Fruit fly (Drosophila melanogaster) whole organism, embryonic: ENCODE results near the gene CG32971.

Source experiments
- CG11696 ChIP-seq: fragments of 200-800 bp; sonication (Bioruptor generic); IDR thresholded peaks from 2 replicates; pipeline ENCODE4 v1.3.6; 2022; ENCODE audit warnings: missing biosample characterization, missing genetic modification characterization
- CG12769 ChIP-seq: fragments of 200-800 bp; sonication (Bioruptor generic); optimal IDR thresholded peaks from 2 replicates; lab custom pipeline; 2019; ENCODE audit warnings: missing biosample characterization, mild to moderate bottlenecking, missing genetic modification characterization, moderate library complexity
- Ets97D ChIP-seq: fragments of 200-800 bp; sonication (Bioruptor generic); optimal IDR thresholded peaks from 3 replicates; lab custom pipeline; 2016; ENCODE audit warnings: missing biosample characterization, missing genetic modification characterization
- Hr39 ChIP-seq: fragments of >200 bp; optimal IDR thresholded peaks from 2 replicates; lab custom pipeline; 2017
- NfI ChIP-seq: fragments of 200-800 bp; sonication (Bioruptor generic); optimal IDR thresholded peaks from 3 replicates; lab custom pipeline; 2018; ENCODE audit warnings: missing biosample characterization, mild to moderate bottlenecking, missing genetic modification characterization, moderate library complexity
- Opbp ChIP-seq: fragments of 200-800 bp; sonication (Bioruptor generic); IDR thresholded peaks from 3 replicates; pipeline ENCODE4 v1.3.6; 2022; ENCODE audit warnings: missing biosample characterization, missing genetic modification characterization; ENCODE audit not compliant: partially characterized antibody
- da ChIP-seq: fragments of 200-800 bp; sonication (Bioruptor generic); optimal IDR thresholded peaks from 2 replicates; lab custom pipeline; 2016; ENCODE audit warnings: missing biosample characterization, missing genetic modification characterization
- esg ChIP-seq: fragments of 200-800 bp; sonication (Bioruptor generic); conservative IDR thresholded peaks from 2 replicates; pipeline ENCODE4 v1.3.6; 2022; ENCODE audit warnings: missing biosample characterization, missing genetic modification characterization
- ken ChIP-seq: fragments of 200-800 bp; sonication (Bioruptor generic); IDR thresholded peaks from 3 replicates; pipeline ENCODE4 v1.3.6; 2022; ENCODE audit warnings: missing biosample characterization, missing genetic modification characterization

dm6 chr2L:14262896-14263295, 11.7 kb upstream of the CG32971 start, which contains the start of gene wb:
- TF ChIP-seq Ets97D (GFP tag; lab: Kevin White, UChicago) (no peak), Hr39 (lab: Kevin White, UChicago) (no peak), da (GFP tag; lab: Kevin White, UChicago) (no peak), esg (GFP tag; lab: Robert Waterston, UW) (no peak), ken (no peak), CG11696 (GFP tag; lab: Robert Waterston, UW) (no peak), Opbp (GFP tag; lab: Robert Waterston, UW) (peak; percentile 60; the same call in 1 of the 3 replicates), CG12769 (tag; lab: Kevin White, UChicago) (no peak), NfI (no peak)
